Worm (Caenorhabditis elegans) whole organism, L4 larva: ENCODE results near the gene W09D6.4.

Experiments used
- D1046.2 ChIP-seq: fragments of 200-800 bp; sonication (Bioruptor generic); IDR thresholded peaks from 2 replicates; pipeline ENCODE4 v1.3.6; 2022; ENCODE audit warnings: missing genetic modification characterization, missing compliant biosample characterization
- F10B5.3 ChIP-seq: sonication (generic microtip); optimal IDR thresholded peaks from 2 replicates; lab custom pipeline; 2016; ENCODE audit warnings: mild to moderate bottlenecking, missing genetic modification characterization, missing compliant biosample characterization
- F26F4.8 ChIP-seq: fragments of 200-800 bp; sonication (Bioruptor generic); conservative IDR thresholded peaks from 2 replicates; pipeline ENCODE4 v1.3.6; 2022; ENCODE audit warnings: missing genetic modification characterization, missing compliant biosample characterization
- R02D3.7 ChIP-seq: fragments of 150-350 bp; sonication (generic microtip); optimal IDR thresholded peaks from 3 replicates; lab custom pipeline; 2014; ENCODE audit warnings: missing biosample characterization, missing genetic modification characterization
- T26A8.4 ChIP-seq: fragments of 200-800 bp; sonication (Bioruptor generic); IDR thresholded peaks from 2 replicates; pipeline ENCODE4 v1.3.6; 2022; ENCODE audit warnings: missing genetic modification characterization, missing compliant biosample characterization
- Y5F2A.4 ChIP-seq: fragments of 200-800 bp; sonication (Bioruptor generic); optimal IDR thresholded peaks from 2 replicates; lab custom pipeline; 2018; ENCODE audit warnings: mild to moderate bottlenecking, missing genetic modification characterization, missing compliant biosample characterization
- ZK546.5 ChIP-seq, 2 experiments: sonication (generic microtip); optimal IDR thresholded peaks; 2 replicates each; lab custom pipeline; 2017; ENCODE audit warnings: missing biosample characterization in 2 of 2, missing genetic modification characterization in 2 of 2
- aly-2 ChIP-seq: sonication (generic microtip); optimal IDR thresholded peaks from 2 replicates; lab custom pipeline; 2018; ENCODE audit warnings: missing biosample characterization, missing genetic modification characterization
- arid-1 ChIP-seq: fragments of 200-800 bp; sonication (Bioruptor generic); conservative IDR thresholded peaks from 2 replicates; pipeline ENCODE4 v1.3.6; 2022; ENCODE audit warnings: missing genetic modification reagents, missing genetic modification characterization, missing compliant biosample characterization
- ceh-44 ChIP-seq: fragments of 200-800 bp; sonication (Bioruptor generic); IDR thresholded peaks from 2 replicates; pipeline ENCODE4 v1.3.6; 2022; ENCODE audit warnings: missing genetic modification reagents, missing genetic modification characterization, missing compliant biosample characterization
- ceh-62 ChIP-seq: sonication (generic microtip); optimal IDR thresholded peaks from 2 replicates; lab custom pipeline; 2017; ENCODE audit warnings: missing biosample characterization, missing genetic modification characterization
- cey-2 ChIP-seq: sonication (generic microtip); optimal IDR thresholded peaks from 3 replicates; lab custom pipeline; 2017; ENCODE audit warnings: missing genetic modification characterization, mild to moderate bottlenecking, missing compliant biosample characterization, antibody characterized with exemption, borderline replicate concordance; ENCODE audit not compliant: insufficient read depth
- ctbp-1 ChIP-seq: fragments of 200-800 bp; sonication (Bioruptor generic); IDR thresholded peaks from 2 replicates; pipeline ENCODE4 v1.3.6; 2022; ENCODE audit warnings: missing genetic modification reagents, missing genetic modification characterization, missing compliant biosample characterization
- daf-12 ChIP-seq: fragments of 150-350 bp; optimal IDR thresholded peaks from 2 replicates; lab custom pipeline; 2014; ENCODE audit warnings: missing biosample characterization, missing genetic modification reagents, missing genetic modification characterization
- daf-16 ChIP-seq, 3 experiments: sonication (generic microtip); optimal IDR thresholded peaks; 2 replicates each; lab custom pipeline; 2016 to 2017; ENCODE audit warnings: missing genetic modification characterization in 3 of 3, missing genetic modification reagents in 3 of 3, mild to moderate bottlenecking in 2 of 3, missing compliant biosample characterization in 2 of 3, missing biosample characterization in 1 of 3, moderate library complexity in 1 of 3
- daf-19 ChIP-seq: fragments of 200-800 bp; sonication (Bioruptor generic); conservative IDR thresholded peaks from 2 replicates; pipeline ENCODE4 v1.3.6; 2022; ENCODE audit warnings: missing genetic modification characterization, missing compliant biosample characterization
- dmd-6 ChIP-seq: fragments of 200-800 bp; sonication (Bioruptor generic); IDR thresholded peaks from 2 replicates; pipeline ENCODE4 v1.3.6; 2022; ENCODE audit warnings: missing genetic modification reagents, missing genetic modification characterization, missing compliant biosample characterization
- dmd-8 ChIP-seq: fragments of 200-800 bp; sonication (Bioruptor generic); IDR thresholded peaks from 2 replicates; pipeline ENCODE4 v1.3.6; 2022; ENCODE audit warnings: missing genetic modification characterization, missing compliant biosample characterization
- dpl-1 ChIP-seq: fragments of 150-350 bp; optimal IDR thresholded peaks from 2 replicates; lab custom pipeline; 2014; ENCODE audit warnings: missing biosample characterization, missing genetic modification reagents, missing genetic modification characterization
- duxl-1 ChIP-seq: sonication (generic microtip); optimal IDR thresholded peaks from 2 replicates; lab custom pipeline; 2016; ENCODE audit warnings: mild to moderate bottlenecking, missing genetic modification characterization, moderate library complexity, missing compliant biosample characterization; ENCODE audit not compliant: poor library complexity
- egl-27 ChIP-seq: sonication (generic microtip); optimal IDR thresholded peaks from 3 replicates; lab custom pipeline; 2017; ENCODE audit warnings: missing biosample characterization, missing genetic modification reagents, missing genetic modification characterization
- fos-1 ChIP-seq: fragments of 150-350 bp; optimal IDR thresholded peaks from 2 replicates; lab custom pipeline; 2014; ENCODE audit warnings: missing biosample characterization, missing genetic modification characterization
- hif-1 ChIP-seq, 2 experiments: sonication (generic microtip); optimal IDR thresholded peaks; 2 replicates each; lab custom pipeline; 2016 to 2017; ENCODE audit warnings: missing compliant biosample characterization in 2 of 2, missing genetic modification characterization in 2 of 2, missing genetic modification reagents in 2 of 2, missing genotype in 2 of 2, mild to moderate bottlenecking in 1 of 2
- hlh-30 ChIP-seq: sonication (generic microtip); optimal IDR thresholded peaks from 2 replicates; lab custom pipeline; 2017; ENCODE audit warnings: antibody characterized with exemption, mild to moderate bottlenecking, missing genetic modification characterization, missing compliant biosample characterization; ENCODE audit not compliant: insufficient read depth
- jun-1 ChIP-seq: fragments of 150-350 bp; optimal IDR thresholded peaks from 2 replicates; lab custom pipeline; 2014; ENCODE audit warnings: missing biosample characterization, missing genetic modification reagents, missing genetic modification characterization
- lim-7 ChIP-seq: fragments of 200-800 bp; sonication (Bioruptor generic); IDR thresholded peaks from 2 replicates; pipeline ENCODE4 v1.3.6; 2022; ENCODE audit warnings: missing genetic modification characterization, missing compliant biosample characterization
- lin-1 ChIP-seq: fragments of 200-800 bp; sonication (Bioruptor generic); IDR thresholded peaks from 2 replicates; pipeline ENCODE4 v1.3.6; 2022; ENCODE audit warnings: missing genetic modification reagents, missing genetic modification characterization, missing compliant biosample characterization
- lin-13 ChIP-seq: fragments of 150-350 bp; optimal IDR thresholded peaks from 2 replicates; lab custom pipeline; 2014; ENCODE audit warnings: missing biosample characterization, missing genetic modification reagents, missing genetic modification characterization
- lin-15B ChIP-seq: fragments of 150-350 bp; sonication (generic microtip); optimal IDR thresholded peaks from 3 replicates; lab custom pipeline; 2014; ENCODE audit warnings: missing biosample characterization, missing genetic modification characterization
- lin-29 ChIP-seq: fragments of 200-800 bp; sonication (Bioruptor generic); IDR thresholded peaks from 2 replicates; pipeline ENCODE4 v1.3.6; 2022; ENCODE audit warnings: missing genetic modification reagents, missing genetic modification characterization, missing compliant biosample characterization
- lir-3 ChIP-seq: sonication (generic microtip); optimal IDR thresholded peaks from 2 replicates; lab custom pipeline; 2016; ENCODE audit warnings: mild to moderate bottlenecking, missing genetic modification characterization, missing compliant biosample characterization
- mes-2 ChIP-seq: sonication (generic microtip); optimal IDR thresholded peaks from 2 replicates; lab custom pipeline; 2016; ENCODE audit warnings: missing genotype, mild to moderate bottlenecking, missing genetic modification characterization, missing compliant biosample characterization; ENCODE audit not compliant: poor library complexity, severe bottlenecking
- mxl-3 ChIP-seq: fragments of 200-800 bp; sonication (Bioruptor generic); optimal IDR thresholded peaks from 2 replicates; lab custom pipeline; 2018; ENCODE audit warnings: mild to moderate bottlenecking, missing genetic modification characterization, missing compliant biosample characterization
- nhr-102 ChIP-seq: sonication (generic microtip); optimal IDR thresholded peaks from 2 replicates; lab custom pipeline; 2016; ENCODE audit warnings: mild to moderate bottlenecking, missing genetic modification characterization, moderate library complexity, missing compliant biosample characterization
- nhr-25 ChIP-seq: sonication (generic microtip); optimal IDR thresholded peaks from 2 replicates; lab custom pipeline; 2017; ENCODE audit warnings: missing genetic modification characterization, mild to moderate bottlenecking, missing compliant biosample characterization, antibody characterized with exemption, moderate library complexity, borderline replicate concordance; ENCODE audit not compliant: insufficient read depth
- nhr-42 ChIP-seq: fragments of 200-800 bp; sonication (Bioruptor generic); IDR thresholded peaks from 2 replicates; pipeline ENCODE4 v1.3.6; 2022; ENCODE audit warnings: missing genetic modification characterization, missing compliant biosample characterization
- nhr-48 ChIP-seq: sonication (generic microtip); optimal IDR thresholded peaks from 2 replicates; lab custom pipeline; 2016; ENCODE audit warnings: mild to moderate bottlenecking, missing genetic modification characterization, missing compliant biosample characterization
- nhr-6 ChIP-seq: fragments of 150-350 bp; optimal IDR thresholded peaks from 2 replicates; lab custom pipeline; 2014; ENCODE audit warnings: missing biosample characterization, missing genetic modification characterization
- pha-4 ChIP-seq, 2 experiments: fragments of 150-350 bp in 1 of 2; fragments of 200-800 bp in 1 of 2; sonication (Bioruptor generic) in 1 of 2; IDR thresholded peaks in 1 of 2; optimal IDR thresholded peaks in 1 of 2; 2 replicates each; pipeline versions ENCODE4 v1.3.6 to Lab custom; 2014 to 2022; ENCODE audit warnings: missing genetic modification characterization in 2 of 2, missing genetic modification reagents in 2 of 2, missing biosample characterization in 1 of 2, missing compliant biosample characterization in 1 of 2
- php-3 ChIP-seq: fragments of 200-800 bp; sonication (Bioruptor generic); IDR thresholded peaks from 2 replicates; pipeline ENCODE4 v1.3.6; 2022; ENCODE audit warnings: missing genetic modification reagents, missing genetic modification characterization, missing compliant biosample characterization
- skn-1 ChIP-seq: fragments of 150-350 bp; optimal IDR thresholded peaks from 2 replicates; lab custom pipeline; 2014; ENCODE audit warnings: missing biosample characterization, missing genetic modification characterization
- snpc-1.2 ChIP-seq: fragments of 200-800 bp; sonication (Bioruptor generic); IDR thresholded peaks from 2 replicates; pipeline ENCODE4 v1.3.6; 2022; ENCODE audit warnings: missing genetic modification reagents, missing genetic modification characterization, missing compliant biosample characterization
- snpc-4 ChIP-seq: fragments of 150-350 bp; optimal IDR thresholded peaks from 2 replicates; lab custom pipeline; 2014; ENCODE audit warnings: missing biosample characterization, missing genetic modification characterization
- spr-1 ChIP-seq: sonication (generic microtip); optimal IDR thresholded peaks from 2 replicates; lab custom pipeline; 2016; ENCODE audit warnings: mild to moderate bottlenecking, missing genetic modification characterization, missing compliant biosample characterization
- tag-97 ChIP-seq: fragments of 200-800 bp; sonication (Bioruptor generic); IDR thresholded peaks from 2 replicates; pipeline ENCODE4 v1.3.6; 2022; ENCODE audit warnings: missing genetic modification characterization, missing compliant biosample characterization
- tra-1 ChIP-seq: fragments of 200-800 bp; sonication (Bioruptor generic); IDR thresholded peaks from 2 replicates; pipeline ENCODE4 v1.3.6; 2022; ENCODE audit warnings: missing genetic modification reagents, missing genetic modification characterization, missing compliant biosample characterization
- unc-130 ChIP-seq: sonication (generic microtip); optimal IDR thresholded peaks from 2 replicates; lab custom pipeline; 2016; ENCODE audit warnings: missing genetic modification reagents, missing genetic modification characterization, missing compliant biosample characterization
- zag-1 ChIP-seq: fragments of 150-350 bp; optimal IDR thresholded peaks from 2 replicates; lab custom pipeline; 2014; ENCODE audit warnings: missing biosample characterization, missing genetic modification characterization

The W09D6.4 gene

DNA sequence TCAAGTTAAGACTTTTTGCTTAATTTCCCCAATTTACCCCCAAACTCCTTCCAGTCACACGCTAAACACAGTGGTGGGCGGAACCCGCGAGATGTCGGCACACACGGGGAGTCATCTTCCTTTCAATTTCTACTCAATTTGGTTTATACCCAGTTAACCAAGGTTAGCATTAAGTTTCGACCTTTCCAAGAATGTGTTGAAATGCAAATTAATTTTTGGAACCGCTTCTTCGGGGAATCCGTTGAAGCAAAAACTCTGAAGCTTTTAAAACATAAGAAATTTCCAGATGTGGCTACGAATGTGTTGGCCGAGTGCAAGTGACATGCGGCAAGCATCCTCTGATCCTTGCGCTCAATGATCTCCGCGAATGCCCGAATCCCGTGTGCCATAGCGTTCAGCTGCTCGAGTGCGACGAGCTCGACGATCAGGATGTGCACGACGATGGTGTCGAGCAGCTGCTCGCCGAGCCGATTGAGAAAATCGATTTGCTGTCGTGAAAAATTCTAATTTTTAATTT is 11.4 kb downstream of the W09D6.4 start:
- TF ChIP-seq nhr-6 (tag; lab: Kevin White, UChicago) (no peak), unc-130 (GFP tag; lab: Kevin White, UChicago) (no peak), daf-19 (GFP tag; lab: Robert Waterston, UW) (peak; percentile 60; the same call in 1 of the 2 replicates), ZK546.5 (tag; optimal IDR thresholded peaks at IDR 0.05; lab: Kevin White, UChicago) (no peak), hlh-30 (tag; lab: Kevin White, UChicago) (no peak), nhr-102 (tag; lab: Kevin White, UChicago) (peak; percentile 41), fos-1 (tag; lab: Kevin White, UChicago) (no peak), lin-13 (no peak), daf-12 (tag; lab: Kevin White, UChicago) (no peak), snpc-1.2 (peak; percentile 70), ceh-62 (no peak), R02D3.7 (tag; lab: Kevin White, UChicago) (no peak), skn-1 (tag; lab: Kevin White, UChicago) (no peak), egl-27 (tag; lab: Kevin White, UChicago) (no peak), duxl-1 (tag; lab: Kevin White, UChicago) (no peak), nhr-48 (tag; lab: Kevin White, UChicago) (peak; percentile 4), F26F4.8 (GFP tag; lab: Robert Waterston, UW) (0 out of 2 replicates have a peak, but pooled peaks have one; percentile 39), nhr-25 (tag; lab: Kevin White, UChicago) (no peak), php-3 (GFP tag; lab: Robert Waterston, UW) (peak; percentile 21; the same call in 1 of the 2 replicates), lin-1 (GFP tag; lab: Robert Waterston, UW) (0 out of 2 replicates have a peak, but pooled peaks have one; percentile 40), D1046.2 (no peak), aly-2 (tag; lab: Kevin White, UChicago) (no peak), snpc-4 (tag; lab: Kevin White, UChicago) (peak; percentile 74), tra-1 (GFP tag; lab: Robert Waterston, UW) (no peak), mes-2 (tag; lab: Kevin White, UChicago) (peak; percentile 66), ceh-44 (GFP tag; lab: Robert Waterston, UW) (peak; percentile 57; the same call in 1 of the 2 replicates), jun-1 (tag; lab: Kevin White, UChicago) (no peak), T26A8.4 (GFP tag; lab: Robert Waterston, UW) (peak; percentile 84), cey-2 (no peak), hif-1 (tag; optimal IDR thresholded peaks at IDR 0.05; lab: Kevin White, UChicago) (no peak), F10B5.3 (peak; percentile 66), dmd-6 (GFP tag; lab: Robert Waterston, UW) (no peak), tag-97 (GFP tag; lab: Robert Waterston, UW) (no peak), dmd-8 (GFP tag; lab: Robert Waterston, UW) (no peak; the same call in 1 of the 2 replicates), spr-1 (peak; percentile 44), lin-15B (no peak), lim-7 (GFP tag; lab: Robert Waterston, UW) (peak; percentile 50; the same call in 1 of the 2 replicates), dpl-1 (no peak), pha-4 (GFP tag; IDR thresholded peaks at IDR 0.05; lab: Robert Waterston, UW) (peak; percentile 64; the same call in 1 of the 2 replicates), pha-4 (tag; optimal IDR thresholded peaks at IDR 0.05; lab: Kevin White, UChicago) (no peak), nhr-42 (GFP tag; lab: Robert Waterston, UW) (peak; percentile 61; the same call in 1 of the 2 replicates), arid-1 (GFP tag; lab: Robert Waterston, UW) (peak; percentile 56), ctbp-1 (peak; percentile 60; the same call in 1 of the 2 replicates), lin-29 (no peak), mxl-3 (GFP tag; lab: Kevin White, UChicago) (peak; percentile 29), daf-16 (GFP tag; optimal IDR thresholded peaks at IDR 0.05; lab: Kevin White, UChicago) (peak; percentile 5 to 34), daf-16 (tag; optimal IDR thresholded peaks at IDR 0.05; lab: Kevin White, UChicago) (peak; percentile 44), Y5F2A.4 (GFP tag; lab: Kevin White, UChicago) (peak; percentile 18), lir-3 (tag; lab: Kevin White, UChicago) (no peak), zag-1 (no peak)
